Worm (Caenorhabditis elegans): ENCODE data around the gene F18E3.12.

DNA sequence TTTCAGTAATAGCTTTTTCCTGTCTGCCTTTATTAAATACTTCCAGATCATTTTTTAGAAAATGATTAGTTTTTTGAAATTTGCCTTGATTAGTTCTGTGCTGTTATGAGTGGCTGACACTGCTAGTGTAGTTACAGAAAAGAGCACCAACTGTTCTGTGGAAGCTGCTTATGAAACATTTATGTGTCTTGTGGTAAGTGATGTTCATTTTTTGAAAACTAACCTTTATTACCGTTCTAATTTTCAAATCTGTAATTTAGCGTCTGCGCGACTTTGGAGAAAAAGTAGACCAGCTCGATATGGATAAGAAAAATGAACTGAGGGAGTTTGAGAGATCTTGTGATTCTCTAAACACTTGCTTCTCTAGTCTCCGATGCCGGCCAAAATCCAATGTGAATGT lies 45.2 kb upstream of the F18E3.12 start, which contains the start of gene srj-14:
- TF ChIP-seq R02D3.7 (tag; optimal IDR thresholded peaks at IDR 0.05) (no peak), nhr-12 (tag; optimal IDR thresholded peaks at IDR 0.05) (no peak), pqm-1 (tag; optimal IDR thresholded peaks at IDR 0.05) (no peak), unc-39 (tag; optimal IDR thresholded peaks at IDR 0.05) (no peak)
